Worm (Caenorhabditis elegans): ENCODE results near the gene K02E11.7.

DNA sequence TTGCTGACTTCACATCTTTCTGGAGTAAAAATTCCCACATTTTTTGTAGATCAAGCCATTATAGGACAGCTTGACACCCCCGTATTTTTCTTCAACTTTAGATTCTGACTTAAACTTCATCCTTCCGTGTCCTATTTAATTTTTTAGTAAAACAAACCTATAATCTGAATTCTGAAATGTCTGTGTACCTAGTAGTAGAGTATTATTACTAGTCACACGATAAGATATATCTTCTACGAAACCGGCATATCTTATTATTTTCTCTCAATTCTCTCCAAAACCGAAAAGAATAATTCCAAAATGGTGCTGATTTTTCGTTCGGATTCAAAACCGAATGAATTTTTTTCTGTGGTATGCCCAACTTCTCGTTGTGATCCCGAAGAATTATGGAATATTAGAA, 40.3 kb upstream of the K02E11.7 start, which contains the start of gene F14D7.9:
- TF ChIP-seq W03F9.2 (tag; optimal IDR thresholded peaks at IDR 0.05) (no peak), him-1 (tag; optimal IDR thresholded peaks at IDR 0.05) (no peak)
